Fruit fly (Drosophila melanogaster) whole organism, embryonic: Measurements from ENCODE around the gene kek6.

ENCODE experiments used
- C15 ChIP-seq: fragments of 200-800 bp; sonication (Bioruptor generic); IDR thresholded peaks from 3 replicates; pipeline ENCODE4 v1.3.6; 2022; ENCODE audit warnings: missing biosample characterization, missing genetic modification characterization
- CG10565 ChIP-seq: fragments of 200-800 bp; sonication (Bioruptor generic); optimal IDR thresholded peaks from 3 replicates; lab custom pipeline; 2016; ENCODE audit warnings: missing biosample characterization, mild to moderate bottlenecking, missing genetic modification characterization
- CG11456 ChIP-seq: fragments of 200-800 bp; sonication (Bioruptor generic); IDR thresholded peaks from 3 replicates; pipeline ENCODE4 v1.3.6; 2022; ENCODE audit warnings: missing biosample characterization, missing genetic modification characterization
- CG12236 ChIP-seq: fragments of 200-800 bp; sonication (Bioruptor generic); optimal IDR thresholded peaks from 2 replicates; lab custom pipeline; 2016; ENCODE audit warnings: missing biosample characterization, missing genetic modification characterization
- CG13624 ChIP-seq: fragments of 200-800 bp; sonication (Bioruptor generic); optimal IDR thresholded peaks from 2 replicates; lab custom pipeline; 2016; ENCODE audit warnings: missing biosample characterization, missing genetic modification characterization
- CG14050 ChIP-seq: fragments of 200-800 bp; sonication (Bioruptor generic); IDR thresholded peaks from 3 replicates; pipeline ENCODE4 v1.3.6; 2022; ENCODE audit warnings: missing biosample characterization, missing genetic modification characterization
- CG16815 ChIP-seq: fragments of 200-800 bp; sonication (Bioruptor generic); optimal IDR thresholded peaks from 3 replicates; lab custom pipeline; 2017; ENCODE audit warnings: missing biosample characterization, mild to moderate bottlenecking, missing genetic modification characterization
- CG17359 ChIP-seq: fragments of 200-800 bp; sonication (Bioruptor generic); optimal IDR thresholded peaks from 3 replicates; lab custom pipeline; 2018; ENCODE audit warnings: missing biosample characterization, mild to moderate bottlenecking, missing genetic modification characterization, moderate library complexity
- CG1792 ChIP-seq: fragments of 200-800 bp; sonication (Bioruptor generic); optimal IDR thresholded peaks from 2 replicates; lab custom pipeline; 2016; ENCODE audit warnings: missing biosample characterization, missing genetic modification characterization
- CG18262 ChIP-seq: fragments of 200-800 bp; optimal IDR thresholded peaks from 3 replicates; lab custom pipeline; 2019; ENCODE audit warnings: missing biosample characterization, mild to moderate bottlenecking, missing genetic modification characterization, moderate library complexity
- CG2129 ChIP-seq: fragments of 200-800 bp; sonication (Bioruptor generic); IDR thresholded peaks from 2 replicates; pipeline ENCODE4 v1.3.6; 2022; ENCODE audit warnings: missing biosample characterization, missing genetic modification characterization; ENCODE audit not compliant: partially characterized antibody
- CG31441 ChIP-seq: fragments of 200-800 bp; sonication (Bioruptor generic); IDR thresholded peaks from 2 replicates; pipeline ENCODE4 v1.3.6; 2022; ENCODE audit warnings: missing biosample characterization, missing genetic modification characterization
- CG34376 ChIP-seq: fragments of 200-800 bp; sonication (Bioruptor generic); optimal IDR thresholded peaks from 2 replicates; lab custom pipeline; 2018; ENCODE audit warnings: missing biosample characterization, mild to moderate bottlenecking, missing genetic modification characterization
- CG3847 ChIP-seq: fragments of 200-800 bp; sonication (Bioruptor generic); IDR thresholded peaks from 2 replicates; pipeline ENCODE4 v1.3.6; 2022; ENCODE audit warnings: missing biosample characterization, missing genetic modification characterization
- CG4854 ChIP-seq: fragments of 200-800 bp; sonication (Bioruptor generic); optimal IDR thresholded peaks from 2 replicates; lab custom pipeline; 2016; ENCODE audit warnings: missing biosample characterization, missing genetic modification characterization, inconsistent platforms
- CG6254 ChIP-seq: fragments of 200-800 bp; sonication (Bioruptor generic); optimal IDR thresholded peaks from 3 replicates; lab custom pipeline; 2017; ENCODE audit warnings: mild to moderate bottlenecking, missing biosample characterization, missing genetic modification reagents, missing genetic modification characterization
- CG6654 ChIP-seq: fragments of 200-800 bp; sonication (Bioruptor generic); optimal IDR thresholded peaks from 2 replicates; lab custom pipeline; 2017; ENCODE audit warnings: missing biosample characterization, mild to moderate bottlenecking, missing genetic modification characterization
- CG9817 ChIP-seq: fragments of 200-800 bp; sonication (Bioruptor generic); optimal IDR thresholded peaks from 2 replicates; lab custom pipeline; 2018; ENCODE audit warnings: missing biosample characterization, mild to moderate bottlenecking, missing genetic modification characterization, moderate library complexity
- CkIIα-i1 ChIP-seq: fragments of 200-800 bp; sonication (Bioruptor generic); IDR thresholded peaks from 2 replicates; pipeline ENCODE4 v1.3.6; 2022; ENCODE audit warnings: missing biosample characterization, missing genetic modification characterization
- CoRest ChIP-seq: fragments of 200-800 bp; sonication (Bioruptor generic); optimal IDR thresholded peaks from 3 replicates; lab custom pipeline; 2018; ENCODE audit warnings: missing biosample characterization, mild to moderate bottlenecking, missing genetic modification characterization, moderate library complexity
- D19A ChIP-seq: fragments of 200-800 bp; optimal IDR thresholded peaks from 3 replicates; lab custom pipeline; 2019; ENCODE audit warnings: missing biosample characterization, mild to moderate bottlenecking, missing genetic modification characterization, moderate library complexity
- Dad ChIP-seq: fragments of 200-800 bp; sonication (Bioruptor generic); optimal IDR thresholded peaks from 3 replicates; lab custom pipeline; 2016; ENCODE audit warnings: missing biosample characterization, missing genetic modification characterization
- E2f1 ChIP-seq: fragments of 200-800 bp; sonication (Bioruptor generic); IDR thresholded peaks from 2 replicates; pipeline ENCODE4 v1.3.6; 2022; ENCODE audit warnings: missing biosample characterization, missing genetic modification characterization
- Ets65A ChIP-seq: fragments of 200-800 bp; sonication (Bioruptor generic); peaks from one replicate; lab custom pipeline; 2016; ENCODE audit warnings: missing biosample characterization, missing genetic modification characterization
- GATAe ChIP-seq: fragments of 200-800 bp; sonication (Bioruptor generic); conservative IDR thresholded peaks from 2 replicates; pipeline ENCODE4 v1.3.6; 2022; ENCODE audit warnings: missing biosample characterization, missing genetic modification characterization
- Hey ChIP-seq: fragments of 200-800 bp; sonication (Bioruptor generic); optimal IDR thresholded peaks from 3 replicates; lab custom pipeline; 2018; ENCODE audit warnings: missing biosample characterization, mild to moderate bottlenecking, missing genetic modification characterization
- HmgD ChIP-seq: fragments of 200-800 bp; sonication (Bioruptor generic); optimal IDR thresholded peaks from 3 replicates; lab custom pipeline; 2016; ENCODE audit warnings: missing biosample characterization, missing genetic modification characterization
- HmgZ ChIP-seq: fragments of 200-800 bp; sonication (Bioruptor generic); optimal IDR thresholded peaks from 2 replicates; lab custom pipeline; 2018; ENCODE audit warnings: missing biosample characterization, mild to moderate bottlenecking, missing genetic modification characterization
- Kr ChIP-seq: fragments of 200-800 bp; sonication (Bioruptor generic); optimal IDR thresholded peaks from 2 replicates; lab custom pipeline; 2017; ENCODE audit warnings: missing biosample characterization, mild to moderate bottlenecking, missing genetic modification characterization
- Optix ChIP-seq: fragments of 200-800 bp; sonication (Bioruptor generic); IDR thresholded peaks from 3 replicates; pipeline ENCODE4 v1.3.6; 2022; ENCODE audit warnings: missing biosample characterization, missing genetic modification characterization
- Sox100B ChIP-seq: fragments of 200-800 bp; sonication (Bioruptor generic); optimal IDR thresholded peaks from 3 replicates; lab custom pipeline; 2018; ENCODE audit warnings: missing biosample characterization, mild to moderate bottlenecking, missing genetic modification characterization
- Usf ChIP-seq: fragments of 200-800 bp; sonication (Bioruptor generic); optimal IDR thresholded peaks from 2 replicates; lab custom pipeline; 2017; ENCODE audit warnings: missing genotype, missing biosample characterization, missing genetic modification characterization
- Xrp1 ChIP-seq: fragments of 200-800 bp; sonication (Bioruptor generic); IDR thresholded peaks from 2 replicates; pipeline ENCODE4 v1.3.6; 2022; ENCODE audit warnings: missing biosample characterization, missing genetic modification characterization
- YL-1 ChIP-seq: fragments of 200-800 bp; sonication (Bioruptor generic); optimal IDR thresholded peaks from 3 replicates; lab custom pipeline; 2017; ENCODE audit warnings: missing biosample characterization, mild to moderate bottlenecking, missing genetic modification characterization
- ac ChIP-seq: fragments of 200-800 bp; sonication (Bioruptor generic); optimal IDR thresholded peaks from 3 replicates; lab custom pipeline; 2017; ENCODE audit warnings: missing biosample characterization, mild to moderate bottlenecking, missing genetic modification characterization
- az2 ChIP-seq: fragments of 200-800 bp; sonication (Bioruptor generic); optimal IDR thresholded peaks from 3 replicates; lab custom pipeline; 2016; ENCODE audit warnings: missing biosample characterization, missing genetic modification characterization
- crol ChIP-seq: fragments of 200-800 bp; sonication (Bioruptor generic); IDR thresholded peaks from 2 replicates; pipeline ENCODE4 v1.3.6; 2022; ENCODE audit warnings: missing biosample characterization, missing genetic modification characterization
- dati ChIP-seq: fragments of 200-800 bp; sonication (Bioruptor generic); IDR thresholded peaks from 2 replicates; pipeline ENCODE4 v1.3.6; 2022; ENCODE audit warnings: missing biosample characterization, missing genetic modification characterization
- disco-r ChIP-seq: fragments of 200-800 bp; sonication (Bioruptor generic); optimal IDR thresholded peaks from 2 replicates; lab custom pipeline; 2016; ENCODE audit warnings: missing biosample characterization, missing genetic modification characterization
- ewg ChIP-seq: fragments of 200-800 bp; sonication (Bioruptor generic); optimal IDR thresholded peaks from 3 replicates; lab custom pipeline; 2017; ENCODE audit warnings: mild to moderate bottlenecking, missing biosample characterization, missing genetic modification reagents, missing genetic modification characterization
- nau ChIP-seq: fragments of 200-800 bp; sonication (Bioruptor generic); optimal IDR thresholded peaks from 3 replicates; lab custom pipeline; 2017; ENCODE audit warnings: missing biosample characterization, mild to moderate bottlenecking, missing genetic modification characterization, missing genetic modification reagents
- sens ChIP-seq: fragments of 200-800 bp; sonication (Bioruptor generic); peaks from one replicate; lab custom pipeline; 2016; ENCODE audit warnings: missing biosample characterization, missing genetic modification characterization
- so ChIP-seq: fragments of 200-800 bp; sonication (Bioruptor generic); IDR thresholded peaks from 3 replicates; pipeline ENCODE4 v1.3.6; 2022; ENCODE audit warnings: missing biosample characterization, missing genetic modification characterization
- ssp ChIP-seq: fragments of 200-800 bp; sonication (Bioruptor generic); IDR thresholded peaks from 2 replicates; pipeline ENCODE4 v1.3.6; 2022; ENCODE audit warnings: missing biosample characterization, missing genetic modification characterization
- stwl ChIP-seq: fragments of 200-800 bp; sonication (Bioruptor generic); optimal IDR thresholded peaks from 3 replicates; lab custom pipeline; 2018; ENCODE audit warnings: missing biosample characterization, mild to moderate bottlenecking, missing genetic modification characterization, moderate library complexity
- sug ChIP-seq: fragments of 200-800 bp; optimal IDR thresholded peaks from 2 replicates; lab custom pipeline; 2019; ENCODE audit warnings: missing biosample characterization, mild to moderate bottlenecking, missing genetic modification characterization, moderate library complexity
- tll ChIP-seq, 2 experiments: fragments of 200-800 bp in 1 of 2; fragments of >200 bp in 1 of 2; sonication (Bioruptor generic) in 1 of 2; optimal IDR thresholded peaks; 2 replicates each; lab custom pipeline; 2017 to 2019; ENCODE audit warnings: missing biosample characterization in 2 of 2, missing genetic modification characterization in 2 of 2, mild to moderate bottlenecking in 1 of 2, moderate library complexity in 1 of 2
- trh ChIP-seq: fragments of 200-800 bp; sonication (Bioruptor generic); optimal IDR thresholded peaks from 2 replicates; lab custom pipeline; 2016; ENCODE audit warnings: missing biosample characterization, missing genetic modification characterization
- tx ChIP-seq: fragments of 200-800 bp; sonication (Bioruptor generic); optimal IDR thresholded peaks from 2 replicates; lab custom pipeline; 2016; ENCODE audit warnings: missing biosample characterization, missing genetic modification characterization
- unpg ChIP-seq: fragments of 200-800 bp; sonication (Bioruptor generic); optimal IDR thresholded peaks from 3 replicates; lab custom pipeline; 2018; ENCODE audit warnings: missing biosample characterization, mild to moderate bottlenecking, missing genetic modification characterization, moderate library complexity

Gene kek6

DNA sequence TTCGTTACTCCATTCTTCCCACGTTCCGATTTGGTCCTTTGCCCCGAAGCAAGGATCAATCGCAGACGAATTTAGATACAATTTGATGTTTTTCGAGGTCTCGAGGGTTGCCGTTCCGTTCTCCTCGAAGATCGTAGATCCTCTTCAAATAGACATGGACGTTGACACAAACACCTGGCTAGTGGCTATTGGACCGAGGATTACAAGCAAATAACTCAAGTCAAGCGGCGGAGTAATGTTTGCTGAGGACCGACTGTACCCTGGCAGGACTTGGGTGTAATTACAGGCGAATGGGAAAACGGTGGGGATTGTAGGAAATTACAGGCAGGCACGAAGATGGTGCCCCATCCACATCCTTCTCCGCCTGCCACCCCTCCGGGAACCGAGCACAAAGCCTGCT, 75.7 kb downstream of the kek6 start:
- no peak for TF ChIP-seq GATAe
- no peak for TF ChIP-seq YL-1 (GFP tag; lab: Kevin White, UChicago)
- TF ChIP-seq ac: peak; percentile 50
- peak in 1 of 2 experiments; percentile 68 for TF ChIP-seq tll (GFP tag; optimal IDR thresholded peaks at IDR 0.05; lab: Kevin White, UChicago)
- peak; percentile 9 for TF ChIP-seq Kr (GFP tag; lab: Kevin White, UChicago)

DNA sequence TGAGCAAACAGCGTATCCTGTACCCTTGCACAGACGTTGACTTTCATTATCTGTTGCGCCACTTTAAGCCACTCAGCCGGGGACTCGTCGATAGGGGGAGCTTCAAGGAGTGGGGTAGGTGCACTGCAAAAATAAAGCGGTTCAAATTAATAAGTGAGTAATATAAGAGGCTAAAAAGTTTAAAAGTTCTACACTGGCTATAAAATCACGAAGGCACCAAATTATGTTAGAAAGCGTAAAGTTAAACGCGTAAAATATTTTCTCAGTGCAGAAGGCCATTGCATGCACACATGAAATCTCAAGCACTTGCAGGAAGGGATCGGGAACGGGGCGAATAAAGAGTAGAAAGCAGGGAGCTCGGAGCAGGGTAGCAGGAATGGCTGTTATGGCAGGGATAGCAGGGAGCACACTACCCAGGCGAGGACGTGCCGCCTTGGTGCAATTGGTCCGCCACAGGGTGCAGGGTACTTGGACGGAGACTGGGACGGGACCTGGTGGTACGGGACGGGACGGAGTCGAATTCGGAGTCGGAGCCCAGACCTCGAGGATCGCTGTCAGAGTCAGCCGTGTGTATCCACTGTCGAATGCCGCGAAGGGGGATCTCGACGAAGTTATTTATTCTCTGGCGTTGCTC, 76.3 kb downstream of the kek6 start:
- 0 out of 2 replicates have a peak, but pooled peaks have one; percentile 11 for TF ChIP-seq CG31441 (GFP tag; lab: Robert Waterston, UW)
- no peak for TF ChIP-seq sug (tag; lab: Kevin White, UChicago)
- TF ChIP-seq E2f1 (GFP tag; lab: Robert Waterston, UW): no peak
- no peak for TF ChIP-seq C15
- no peak for TF ChIP-seq HmgD (GFP tag; lab: Kevin White, UChicago)
- TF ChIP-seq Xrp1: peak; percentile 38; the same call in 1 of the 2 replicates
- TF ChIP-seq CG1792 (GFP tag; lab: Kevin White, UChicago): no peak
- TF ChIP-seq CG10565 (GFP tag; lab: Kevin White, UChicago): no peak
- no peak for TF ChIP-seq ewg
- no peak for TF ChIP-seq Optix (GFP tag; lab: Robert Waterston, UW)
- no peak for TF ChIP-seq trh (GFP tag; lab: Kevin White, UChicago)
- no peak for TF ChIP-seq CG9817 (tag; lab: Kevin White, UChicago)
- TF ChIP-seq Usf (GFP tag; lab: Kevin White, UChicago): no peak
- no peak for TF ChIP-seq CG14050 (GFP tag; lab: Robert Waterston, UW)
- no peak for TF ChIP-seq crol
- peak; percentile 87 for TF ChIP-seq Ets65A
- no peak for TF ChIP-seq Sox100B (GFP tag; lab: Kevin White, UChicago)
- TF ChIP-seq CG11456 (GFP tag; lab: Robert Waterston, UW): no peak
- TF ChIP-seq disco-r (GFP tag; lab: Kevin White, UChicago): no peak
- no peak for TF ChIP-seq CG3847
- TF ChIP-seq CG34376 (GFP tag; lab: Kevin White, UChicago): no peak
- TF ChIP-seq HmgZ (tag; lab: Kevin White, UChicago): no peak
- TF ChIP-seq nau (GFP tag; lab: Kevin White, UChicago): no peak
- TF ChIP-seq CoRest (tag; lab: Kevin White, UChicago): no peak
- TF ChIP-seq Dad (GFP tag; lab: Kevin White, UChicago): no peak
- no peak for TF ChIP-seq CkIIα-i1 (GFP tag; lab: Robert Waterston, UW)
- no peak for TF ChIP-seq D19A (tag; lab: Kevin White, UChicago)
- TF ChIP-seq CG2129 (GFP tag; lab: Robert Waterston, UW): no peak
- no peak for TF ChIP-seq CG6254
- no peak for TF ChIP-seq dati (GFP tag; lab: Robert Waterston, UW)
- TF ChIP-seq CG6654 (GFP tag; lab: Kevin White, UChicago): no peak
- no peak for TF ChIP-seq stwl
- TF ChIP-seq CG17359 (tag; lab: Kevin White, UChicago): no peak
- no peak for TF ChIP-seq ssp (GFP tag; lab: Robert Waterston, UW)
- TF ChIP-seq CG18262: peak; percentile 45
- no peak for TF ChIP-seq CG12236
- TF ChIP-seq Hey (tag; lab: Kevin White, UChicago): no peak
- no peak for TF ChIP-seq tx (GFP tag; lab: Kevin White, UChicago)
- TF ChIP-seq az2 (GFP tag; lab: Kevin White, UChicago): peak; percentile 4
- TF ChIP-seq CG4854 (GFP tag; lab: Kevin White, UChicago): no peak
- TF ChIP-seq sens (GFP tag; lab: Kevin White, UChicago): peak; percentile 73
- no peak for TF ChIP-seq unpg (GFP tag; lab: Kevin White, UChicago)
- no peak for TF ChIP-seq so (GFP tag; lab: Robert Waterston, UW)
- no peak for TF ChIP-seq CG13624 (GFP tag; lab: Kevin White, UChicago)
- peak; percentile 25 for TF ChIP-seq CG16815 (GFP tag; lab: Kevin White, UChicago)
